Fruit fly (Drosophila melanogaster): ENCODE data around the gene CycJ.

CycJ gene

dm6 chr3L:3432656-3433344 is 33.4 kb upstream of the CycJ start:
- TF ChIP-seq Sin3A (optimal IDR thresholded peaks at IDR 0.05) (no peak), insv (optimal IDR thresholded peaks at IDR 0.05) (no peak), ttk (optimal IDR thresholded peaks at IDR 0.05) (no peak), h (optimal IDR thresholded peaks at IDR 0.05) (no peak), Myc (optimal IDR thresholded peaks at IDR 0.05) (no peak), psq (optimal IDR thresholded peaks at IDR 0.05) (no peak)

dm6 chr3L:3433955-3434354 is 32.3 kb upstream of the CycJ start:
- no peak for TF ChIP-seq insv (optimal IDR thresholded peaks at IDR 0.05)
- TF ChIP-seq Sin3A (optimal IDR thresholded peaks at IDR 0.05): no peak
- TF ChIP-seq Myc (optimal IDR thresholded peaks at IDR 0.05): no peak
- no peak for TF ChIP-seq ttk (optimal IDR thresholded peaks at IDR 0.05)
- TF ChIP-seq psq (optimal IDR thresholded peaks at IDR 0.05): no peak
- TF ChIP-seq h (optimal IDR thresholded peaks at IDR 0.05): no peak

dm6 chr3L:3434882-3435281 is 31.3 kb upstream of the CycJ start:
- TF ChIP-seq insv (optimal IDR thresholded peaks at IDR 0.05) (no peak), ttk (optimal IDR thresholded peaks at IDR 0.05) (no peak), Myc (optimal IDR thresholded peaks at IDR 0.05) (no peak), Sin3A (optimal IDR thresholded peaks at IDR 0.05) (no peak), psq (optimal IDR thresholded peaks at IDR 0.05) (no peak), h (optimal IDR thresholded peaks at IDR 0.05) (no peak)

dm6 chr3L:3435531-3436309 is 30.5 kb upstream of the CycJ start:
- TF ChIP-seq ttk (optimal IDR thresholded peaks at IDR 0.05) (no peak), psq (optimal IDR thresholded peaks at IDR 0.05) (no peak), insv (optimal IDR thresholded peaks at IDR 0.05) (no peak), Sin3A (optimal IDR thresholded peaks at IDR 0.05) (no peak), h (optimal IDR thresholded peaks at IDR 0.05) (no peak), Myc (optimal IDR thresholded peaks at IDR 0.05) (no peak)

dm6 chr3L:3436838-3437663 is 29.2 kb upstream of the CycJ start:
- TF ChIP-seq Myc (optimal IDR thresholded peaks at IDR 0.05) (no peak), Sin3A (optimal IDR thresholded peaks at IDR 0.05) (no peak), psq (optimal IDR thresholded peaks at IDR 0.05) (no peak), ttk (optimal IDR thresholded peaks at IDR 0.05) (no peak), insv (optimal IDR thresholded peaks at IDR 0.05) (no peak), h (optimal IDR thresholded peaks at IDR 0.05) (no peak)

dm6 chr3L:3437664-3438368 is 28.4 kb upstream of the CycJ start:
- TF ChIP-seq Sin3A (optimal IDR thresholded peaks at IDR 0.05): no peak
- TF ChIP-seq insv (optimal IDR thresholded peaks at IDR 0.05): no peak
- TF ChIP-seq Myc (optimal IDR thresholded peaks at IDR 0.05): no peak
- no peak for TF ChIP-seq h (optimal IDR thresholded peaks at IDR 0.05)
- no peak for TF ChIP-seq psq (optimal IDR thresholded peaks at IDR 0.05)
- TF ChIP-seq ttk (optimal IDR thresholded peaks at IDR 0.05): no peak

- no peak for TF ChIP-seq psq (optimal IDR thresholded peaks at IDR 0.05)
- TF ChIP-seq insv (optimal IDR thresholded peaks at IDR 0.05): no peak
- TF ChIP-seq Myc (optimal IDR thresholded peaks at IDR 0.05): no peak
- TF ChIP-seq h (optimal IDR thresholded peaks at IDR 0.05): no peak
- no peak for TF ChIP-seq ttk (optimal IDR thresholded peaks at IDR 0.05)
- no peak for TF ChIP-seq Sin3A (optimal IDR thresholded peaks at IDR 0.05)
Observed at dm6 chr3L:3438473-3438872, 27.8 kb upstream of the CycJ start.

dm6 chr3L:3439598-3439997 is 26.6 kb upstream of the CycJ start:
- no peak for TF ChIP-seq Myc (optimal IDR thresholded peaks at IDR 0.05)
- TF ChIP-seq h (optimal IDR thresholded peaks at IDR 0.05): no peak
- TF ChIP-seq ttk (optimal IDR thresholded peaks at IDR 0.05): no peak
- TF ChIP-seq insv (optimal IDR thresholded peaks at IDR 0.05): no peak
- TF ChIP-seq psq (optimal IDR thresholded peaks at IDR 0.05): no peak
- no peak for TF ChIP-seq Sin3A (optimal IDR thresholded peaks at IDR 0.05)

dm6 chr3L:3440116-3440515 is 26.1 kb upstream of the CycJ start:
- no peak for TF ChIP-seq Sin3A (optimal IDR thresholded peaks at IDR 0.05)
- no peak for TF ChIP-seq insv (optimal IDR thresholded peaks at IDR 0.05)
- no peak for TF ChIP-seq h (optimal IDR thresholded peaks at IDR 0.05)
- TF ChIP-seq psq (optimal IDR thresholded peaks at IDR 0.05): no peak
- no peak for TF ChIP-seq ttk (optimal IDR thresholded peaks at IDR 0.05)
- no peak for TF ChIP-seq Myc (optimal IDR thresholded peaks at IDR 0.05)

dm6 chr3L:3441763-3442673 is 24.2 kb upstream of the CycJ start:
- TF ChIP-seq h (optimal IDR thresholded peaks at IDR 0.05): no peak
- TF ChIP-seq ttk (optimal IDR thresholded peaks at IDR 0.05): no peak
- no peak for TF ChIP-seq psq (optimal IDR thresholded peaks at IDR 0.05)
- TF ChIP-seq Myc (optimal IDR thresholded peaks at IDR 0.05): no peak
- TF ChIP-seq Sin3A (optimal IDR thresholded peaks at IDR 0.05): no peak
- TF ChIP-seq insv (optimal IDR thresholded peaks at IDR 0.05): no peak
